Worm (Caenorhabditis elegans): ENCODE data around the gene hrde-1.

The hrde-1 gene

ce11 chrIII:4151548-4152104, 24.3 kb downstream of the hrde-1 start, which contains the start of the genes wht-3 and har-1:
Gene wht-3, minus strand, starts transcription at chrIII:4151598.
Gene har-1, plus strand, starts transcription at chrIII:4152054.
- TF ChIP-seq nhr-90 (tag; optimal IDR thresholded peaks at IDR 0.05; ENCODE audit: poor library complexity) = no peak
- peak; percentile 37 for TF ChIP-seq nhr-85 (tag)
- peak in 1 of 2 experiments; percentile 3 for TF ChIP-seq efl-1 (optimal IDR thresholded peaks at IDR 0.05)
- TF ChIP-seq efl-1 (GFP tag; optimal IDR thresholded peaks at IDR 0.05 in 1 of 2) = no peak
- no peak for TF ChIP-seq grh-1 (GFP tag; IDR thresholded peaks at IDR 0.05)
- TF ChIP-seq fkh-4 (tag; optimal IDR thresholded peaks at IDR 0.05; ENCODE audit: borderline replicate concordance) = no peak
- TF ChIP-seq skn-1 (tag; optimal IDR thresholded peaks at IDR 0.05) = peak; percentile 57
- TF ChIP-seq mep-1 (tag; optimal IDR thresholded peaks at IDR 0.05) = peak; percentile 39
- TF ChIP-seq zip-4 (GFP tag; optimal IDR thresholded peaks at IDR 0.05) = peak; percentile 26
- TF ChIP-seq alr-1 (tag; optimal IDR thresholded peaks at IDR 0.05; ENCODE audit: borderline replicate concordance) = no peak
- no peak for TF ChIP-seq lin-13 (GFP tag; optimal IDR thresholded peaks at IDR 0.05)
- TF ChIP-seq pag-3 (tag; optimal IDR thresholded peaks at IDR 0.05; ENCODE audit: borderline replicate concordance, insufficient read depth) = no peak
- peak; percentile 18 for TF ChIP-seq nhr-71 (tag; optimal IDR thresholded peaks at IDR 0.05)
- TF ChIP-seq ceh-82 (tag; optimal IDR thresholded peaks at IDR 0.05) = no peak
- TF ChIP-seq unc-30 (tag; optimal IDR thresholded peaks at IDR 0.05) = no peak
- TF ChIP-seq ceh-88 (GFP tag; IDR thresholded peaks at IDR 0.05) = peak; percentile 28; the same call in 1 of the 2 replicates

- peak; percentile 73 for TF ChIP-seq swsn-7 (tag; optimal IDR thresholded peaks at IDR 0.05)
- TF ChIP-seq hlh-17 (GFP tag; optimal IDR thresholded peaks at IDR 0.05; ENCODE audit: borderline replicate concordance) = no peak
- no peak for TF ChIP-seq egl-13 (tag; optimal IDR thresholded peaks at IDR 0.05)
- no peak for TF ChIP-seq C34B4.2 (tag; optimal IDR thresholded peaks at IDR 0.05)
- TF ChIP-seq C16A3.4 (tag; optimal IDR thresholded peaks at IDR 0.05) = peak; percentile 76
- no peak for TF ChIP-seq ets-5 (GFP tag; IDR thresholded peaks at IDR 0.05)
- TF ChIP-seq nhr-76 (tag; optimal IDR thresholded peaks at IDR 0.05) = no peak
- TF ChIP-seq unc-86 (tag; optimal IDR thresholded peaks at IDR 0.05) = peak; percentile 50
- peak; percentile 42; the same call in 1 of the 2 replicates for TF ChIP-seq ceh-88 (GFP tag; IDR thresholded peaks at IDR 0.05)
- no peak for TF ChIP-seq hpl-2 (GFP tag; optimal IDR thresholded peaks at IDR 0.05)
- no peak for TF ChIP-seq egl-27 (tag; optimal IDR thresholded peaks at IDR 0.05)
- TF ChIP-seq nhr-77 (tag; optimal IDR thresholded peaks at IDR 0.05) = peak; percentile 15
- peak; percentile 91 for TF ChIP-seq snu-23 (GFP tag; optimal IDR thresholded peaks at IDR 0.05)
- peak; percentile 82 for TF ChIP-seq xbp-1 (tag; optimal IDR thresholded peaks at IDR 0.05)
- peak; percentile 85 for TF ChIP-seq nhr-71 (tag; optimal IDR thresholded peaks at IDR 0.05)
- peak; percentile 99 for TF ChIP-seq lin-35 (GFP tag; optimal IDR thresholded peaks at IDR 0.05)
- no peak for TF ChIP-seq nhr-12 (tag; optimal IDR thresholded peaks at IDR 0.05)
- peak; percentile 24 for TF ChIP-seq ama-1 (optimal IDR thresholded peaks at IDR 0.05)
- TF ChIP-seq lin-14 (GFP tag; optimal IDR thresholded peaks at IDR 0.05) = peak; percentile 78
- no peak for TF ChIP-seq hlh-4 (tag; optimal IDR thresholded peaks at IDR 0.05)
- peak; percentile 98 to 99 for TF ChIP-seq lsy-2 (tag; optimal IDR thresholded peaks at IDR 0.05)
- no peak for TF ChIP-seq ceh-63 (GFP tag; optimal IDR thresholded peaks at IDR 0.05)
- TF ChIP-seq fkh-4 (tag; optimal IDR thresholded peaks at IDR 0.05; ENCODE audit: borderline replicate concordance) = no peak
- TF ChIP-seq grh-1 (GFP tag; IDR thresholded peaks at IDR 0.05) = peak; percentile 35; the same call in 1 of the 2 replicates
- no peak for TF ChIP-seq efl-3 (GFP tag; optimal IDR thresholded peaks at IDR 0.05)
- peak; percentile 29 for TF ChIP-seq sox-4 (tag; optimal IDR thresholded peaks at IDR 0.05)
- TF ChIP-seq fkh-10 (GFP tag; optimal IDR thresholded peaks at IDR 0.05) = peak; percentile 22
- peak; percentile 34 for TF ChIP-seq lin-13 (GFP tag; optimal IDR thresholded peaks at IDR 0.05)
- TF ChIP-seq C04F5.9 (tag; optimal IDR thresholded peaks at IDR 0.05) = peak; percentile 20
- TF ChIP-seq lin-39 (tag; optimal IDR thresholded peaks at IDR 0.05) = peak; percentile 27
- no peak for TF ChIP-seq pag-3 (tag; optimal IDR thresholded peaks at IDR 0.05; ENCODE audit: borderline replicate concordance, insufficient read depth)
- no peak for TF ChIP-seq aly-2 (tag; optimal IDR thresholded peaks at IDR 0.05)
- TF ChIP-seq nhr-47 (tag; optimal IDR thresholded peaks at IDR 0.05) = peak; percentile 78
- no peak for TF ChIP-seq vab-15 (tag; optimal IDR thresholded peaks at IDR 0.05)
- TF ChIP-seq nhr-84 (tag; optimal IDR thresholded peaks at IDR 0.05) = no peak
- TF ChIP-seq nhr-28 (tag; optimal IDR thresholded peaks at IDR 0.05) = no peak
- TF ChIP-seq tlp-1 (tag; optimal IDR thresholded peaks at IDR 0.05) = no peak
- TF ChIP-seq zip-4 (GFP tag; optimal IDR thresholded peaks at IDR 0.05) = peak; percentile 12
- TF ChIP-seq skn-1 (tag; optimal IDR thresholded peaks at IDR 0.05) = peak; percentile 70
- TF ChIP-seq nhr-19 (GFP tag; conservative IDR thresholded peaks at IDR 0.05) = peak; percentile 81
- TF ChIP-seq isw-1 (GFP tag; IDR thresholded peaks at IDR 0.05) = peak; percentile 74
- peak; percentile 33 to 79 (median 37) for TF ChIP-seq ceh-82 (tag; optimal IDR thresholded peaks at IDR 0.05)
These were observed 25.0 kb downstream of the hrde-1 start for ce11 chrIII:4150919-4151318.

Data from whole organism, L1 larva.